Fruit fly (Drosophila melanogaster) whole organism, wandering third instar larva: Measurements from ENCODE around the gene CG32811.

Experiments
- Abd-B ChIP-seq: fragments of >200 bp; optimal IDR thresholded peaks from 2 replicates; lab custom pipeline; 2017; ENCODE audit warnings: missing biosample characterization, missing genetic modification characterization
- CG32264 ChIP-seq: fragments of 200-800 bp; sonication (Bioruptor generic); optimal IDR thresholded peaks from 2 replicates; lab custom pipeline; 2016; ENCODE audit warnings: missing biosample characterization, missing genetic modification characterization
- CG9705 ChIP-seq: fragments of 200-800 bp; sonication (Bioruptor generic); optimal IDR thresholded peaks from 2 replicates; lab custom pipeline; 2018; ENCODE audit warnings: missing biosample characterization, mild to moderate bottlenecking, missing genetic modification characterization
- CrebA ChIP-seq: fragments of 200-800 bp; sonication (Bioruptor generic); optimal IDR thresholded peaks from 2 replicates; lab custom pipeline; 2016; ENCODE audit warnings: missing biosample characterization, mild to moderate bottlenecking, missing genetic modification characterization, borderline replicate concordance
- Dfd ChIP-seq: fragments of >200 bp; optimal IDR thresholded peaks from 2 replicates; lab custom pipeline; 2017; ENCODE audit warnings: missing biosample characterization, missing genetic modification characterization
- Dif ChIP-seq: fragments of 200-275, 200-300 bp; sonication (Bioruptor generic); optimal IDR thresholded peaks from 2 replicates; lab custom pipeline; 2018; ENCODE audit warnings: missing biosample characterization, missing genetic modification characterization; ENCODE audit not compliant: partially characterized antibody
- GATAd ChIP-seq: sonication (Bioruptor generic); optimal IDR thresholded peaks from 2 replicates; lab custom pipeline; 2016; ENCODE audit warnings: missing biosample characterization, missing genetic modification characterization
- HLH106 ChIP-seq: fragments of 200-800 bp; optimal IDR thresholded peaks from 3 replicates; lab custom pipeline; 2019; ENCODE audit warnings: missing biosample characterization, mild to moderate bottlenecking, missing genetic modification characterization, moderate library complexity
- Hnf4 ChIP-seq: fragments of 200-800 bp; sonication (Bioruptor generic); optimal IDR thresholded peaks from 2 replicates; lab custom pipeline; 2016; ENCODE audit warnings: missing biosample characterization, mild to moderate bottlenecking, missing genetic modification characterization
- Hr78 ChIP-seq: fragments of >200 bp; optimal IDR thresholded peaks from 2 replicates; lab custom pipeline; 2017; ENCODE audit warnings: missing biosample characterization, missing genetic modification characterization
- Hr83 ChIP-seq: fragments of 200-300 bp; sonication (Bioruptor generic); optimal IDR thresholded peaks from 2 replicates; lab custom pipeline; 2016; ENCODE audit warnings: missing biosample characterization, mild to moderate bottlenecking, missing genetic modification characterization, moderate library complexity; ENCODE audit not compliant: poor library complexity, severe bottlenecking
- Jra ChIP-seq: sonication (Bioruptor generic); optimal IDR thresholded peaks from 2 replicates; lab custom pipeline; 2016; ENCODE audit warnings: missing biosample characterization, missing genetic modification characterization
- Mio ChIP-seq: sonication (Bioruptor generic); optimal IDR thresholded peaks from 2 replicates; lab custom pipeline; 2016; ENCODE audit warnings: missing biosample characterization, missing genetic modification characterization
- Myc ChIP-seq: fragments of >200 bp; optimal IDR thresholded peaks from 2 replicates; lab custom pipeline; 2017
- N ChIP-seq: fragments of >200 bp; optimal IDR thresholded peaks from 2 replicates; lab custom pipeline; 2018; ENCODE audit warnings: missing biosample characterization, missing external identifiers, missing genetic modification characterization
- OdsH ChIP-seq: fragments of 200-800 bp; sonication (Bioruptor generic); optimal IDR thresholded peaks from 2 replicates; lab custom pipeline; 2016; ENCODE audit warnings: missing biosample characterization, mild to moderate bottlenecking, missing genetic modification characterization
- Rel ChIP-seq, 2 experiments: fragments of 200-800 bp; sonication (Bioruptor generic) in 1 of 2; optimal IDR thresholded peaks; 2 replicates in 1 of 2; 3 replicates in 1 of 2; lab custom pipeline; 2016 to 2019; ENCODE audit warnings: mild to moderate bottlenecking in 2 of 2, missing biosample characterization in 2 of 2, missing genetic modification characterization in 2 of 2, moderate library complexity in 1 of 2
- Sp1 ChIP-seq: fragments of 200-800 bp; sonication (Bioruptor generic); optimal IDR thresholded peaks from 3 replicates; lab custom pipeline; 2019; ENCODE audit warnings: missing biosample characterization, mild to moderate bottlenecking, missing genetic modification characterization, moderate library complexity
- Vsx2 ChIP-seq: fragments of 200-300, 225-300 bp; sonication (Bioruptor generic); optimal IDR thresholded peaks from 2 replicates; lab custom pipeline; 2018; ENCODE audit warnings: missing biosample characterization, missing genetic modification characterization; ENCODE audit not compliant: partially characterized antibody
- br ChIP-seq: fragments of 200-800 bp; sonication (Bioruptor generic); optimal IDR thresholded peaks from 2 replicates; lab custom pipeline; 2016; ENCODE audit warnings: missing biosample characterization, missing genetic modification characterization
- brk ChIP-seq: fragments of 200-800 bp; sonication (Bioruptor generic); optimal IDR thresholded peaks from 2 replicates; lab custom pipeline; 2016; ENCODE audit warnings: missing biosample characterization, mild to moderate bottlenecking, missing genetic modification characterization
- dl ChIP-seq, 2 experiments: fragments of 175-275, 200-275 bp in 1 of 2; fragments of 200-275 bp in 1 of 2; sonication (Bioruptor generic); optimal IDR thresholded peaks; lab custom pipeline; 2018; ENCODE audit warnings: mild to moderate bottlenecking in 2 of 2, missing biosample characterization in 2 of 2, missing genetic modification characterization in 2 of 2, moderate library complexity in 2 of 2; ENCODE audit not compliant: partially characterized antibody in 2 of 2, insufficient read depth in 1 of 2
- dmrt93B ChIP-seq: fragments of 200-800 bp; sonication (Bioruptor generic); optimal IDR thresholded peaks from 2 replicates; lab custom pipeline; 2018; ENCODE audit warnings: missing biosample characterization, mild to moderate bottlenecking, missing genetic modification characterization
- dsf ChIP-seq: sonication (Bioruptor generic); optimal IDR thresholded peaks from 2 replicates; lab custom pipeline; 2016; ENCODE audit warnings: missing biosample characterization, missing genetic modification characterization, borderline replicate concordance
- ey ChIP-seq: fragments of 200-800 bp; sonication (Bioruptor generic); optimal IDR thresholded peaks from 2 replicates; lab custom pipeline; 2016; ENCODE audit warnings: missing biosample characterization, missing genetic modification characterization
- foxo ChIP-seq, 2 experiments: fragments of 200-800 bp; sonication (Bioruptor generic); optimal IDR thresholded peaks; 2 replicates in 1 of 2; 3 replicates in 1 of 2; lab custom pipeline; 2016 to 2017; ENCODE audit warnings: missing biosample characterization in 2 of 2, missing genetic modification characterization in 2 of 2
- fru ChIP-seq: fragments of 200-800 bp; sonication (Bioruptor generic); optimal IDR thresholded peaks from 3 replicates; lab custom pipeline; 2016; ENCODE audit warnings: missing biosample characterization, mild to moderate bottlenecking, missing genetic modification characterization
- h ChIP-seq: fragments of 200-800 bp; sonication (Bioruptor generic); optimal IDR thresholded peaks from 3 replicates; lab custom pipeline; 2016; ENCODE audit warnings: missing biosample characterization, mild to moderate bottlenecking, missing genetic modification characterization
- jim ChIP-seq: fragments of 175-275, 200-325 bp; sonication (Bioruptor generic); optimal IDR thresholded peaks from 2 replicates; lab custom pipeline; 2016; ENCODE audit warnings: missing biosample characterization, mild to moderate bottlenecking, missing genetic modification characterization
- lola ChIP-seq: fragments of >200 bp; optimal IDR thresholded peaks from 2 replicates; lab custom pipeline; 2017; ENCODE audit warnings: missing biosample characterization, missing genetic modification characterization
- pan ChIP-seq: fragments of >200 bp; optimal IDR thresholded peaks from 2 replicates; lab custom pipeline; 2017
- psq ChIP-seq: fragments of 200-800 bp; sonication (Bioruptor generic); optimal IDR thresholded peaks from 3 replicates; lab custom pipeline; 2017; ENCODE audit warnings: missing biosample characterization, mild to moderate bottlenecking, missing genetic modification characterization, moderate library complexity
- rgr ChIP-seq: fragments of 200-800 bp; sonication (Bioruptor generic); optimal IDR thresholded peaks from 3 replicates; lab custom pipeline; 2016; ENCODE audit warnings: missing biosample characterization, mild to moderate bottlenecking, missing genetic modification characterization
- sage ChIP-seq: fragments of 200-800 bp; sonication (Bioruptor generic); optimal IDR thresholded peaks from 2 replicates; lab custom pipeline; 2016; ENCODE audit warnings: missing biosample characterization, mild to moderate bottlenecking, missing genetic modification characterization
- sv ChIP-seq: fragments of 200-800 bp; sonication (Bioruptor generic); optimal IDR thresholded peaks from 3 replicates; lab custom pipeline; 2016; ENCODE audit warnings: missing biosample characterization, missing genetic modification characterization
- tai ChIP-seq: sonication (Bioruptor generic); optimal IDR thresholded peaks from 2 replicates; lab custom pipeline; 2016; ENCODE audit warnings: missing biosample characterization, missing genetic modification characterization
- usp ChIP-seq: fragments of >200 bp; optimal IDR thresholded peaks from 2 replicates; lab custom pipeline; 2017; ENCODE audit warnings: missing biosample characterization, missing genetic modification characterization
- woc ChIP-seq: sonication (Bioruptor generic); optimal IDR thresholded peaks from 2 replicates; lab custom pipeline; 2016; ENCODE audit warnings: missing biosample characterization, mild to moderate bottlenecking, missing genetic modification characterization

The CG32811 gene

DNA sequence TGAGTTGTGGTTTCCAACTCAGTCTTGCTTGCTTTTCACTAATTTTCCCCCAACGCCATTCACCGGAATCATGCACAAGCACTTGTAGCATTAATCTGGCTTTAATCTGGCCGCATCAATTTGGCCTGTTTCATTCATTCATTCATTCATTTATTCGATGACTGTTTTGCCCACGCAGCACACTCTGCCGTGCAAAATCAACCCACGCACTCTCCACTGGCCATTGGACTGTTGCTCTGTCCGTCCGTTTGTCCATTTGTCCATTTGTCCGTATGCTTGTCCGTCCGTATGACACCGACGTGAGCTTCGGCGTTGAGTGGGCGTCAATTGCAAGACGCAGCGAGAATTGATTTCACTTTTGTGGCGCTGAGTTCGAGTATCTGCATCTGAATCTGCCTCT lies 48.1 kb downstream of the CG32811 start:
- TF ChIP-seq dmrt93B (no peak), psq (GFP tag; lab: Kevin White, UChicago) (no peak), CG9705 (GFP tag; lab: Kevin White, UChicago) (no peak), dl (GFP tag; optimal IDR thresholded peaks at IDR 0.05; lab: Kevin White, UChicago; ENCODE audit: insufficient read depth in 1 of 2, partially characterized antibody in 2 of 2) (no peak), fru (GFP tag; lab: Kevin White, UChicago) (no peak), Dfd (GFP tag; lab: Kevin White, UChicago) (no peak), lola (no peak), Hnf4 (no peak), CrebA (no peak), woc (GFP tag; lab: Kevin White, UChicago) (no peak), Abd-B (GFP tag; lab: Kevin White, UChicago) (no peak), Dif (GFP tag; lab: Kevin White, UChicago) (no peak), usp (GFP tag; lab: Kevin White, UChicago) (no peak), sv (no peak), tai (no peak), foxo (GFP tag; optimal IDR thresholded peaks at IDR 0.05; lab: Kevin White, UChicago) (no peak), Hr78 (GFP tag; lab: Kevin White, UChicago) (no peak), OdsH (GFP tag; lab: Kevin White, UChicago) (no peak), sage (GFP tag; lab: Kevin White, UChicago) (no peak)
- TF ChIP-seq, all 38 proteins: peak for 0

DNA sequence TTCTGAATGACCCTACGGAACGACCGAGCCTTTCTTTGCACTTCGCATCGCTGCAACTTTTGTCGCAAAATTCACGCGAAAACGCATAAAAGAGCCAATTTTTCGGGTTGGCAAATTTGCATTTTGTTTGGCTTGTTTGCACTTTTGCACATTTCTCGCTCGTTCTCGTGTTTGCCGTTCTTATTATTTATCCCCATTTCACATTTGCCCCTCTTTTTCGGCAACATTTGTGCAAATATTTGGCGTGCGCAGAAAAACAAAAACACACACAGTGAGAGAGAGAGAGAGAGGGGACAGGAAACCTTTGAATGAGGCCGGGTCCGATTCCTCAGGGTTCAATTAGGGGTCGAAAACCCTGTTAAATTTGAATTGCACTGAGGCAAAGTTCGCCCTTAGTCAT lies 48.6 kb downstream of the CG32811 start:
- TF ChIP-seq dl (GFP tag; optimal IDR thresholded peaks at IDR 0.05; lab: Kevin White, UChicago; ENCODE audit: insufficient read depth in 1 of 2, partially characterized antibody in 2 of 2) (no peak), foxo (GFP tag; optimal IDR thresholded peaks at IDR 0.05; lab: Kevin White, UChicago) (peak in 1 of 2 experiments; percentile 28), Abd-B (GFP tag; lab: Kevin White, UChicago) (no peak), Hnf4 (peak; percentile 30), dsf (GFP tag; lab: Kevin White, UChicago) (no peak), h (GFP tag; lab: Kevin White, UChicago) (peak; percentile 53), Sp1 (GFP tag; lab: Kevin White, UChicago) (peak; percentile 3), fru (GFP tag; lab: Kevin White, UChicago) (peak; percentile 32), Myc (lab: Kevin White, UChicago) (no peak), OdsH (GFP tag; lab: Kevin White, UChicago) (peak; percentile 52), rgr (GFP tag; lab: Kevin White, UChicago) (peak; percentile 54), brk (GFP tag; lab: Kevin White, UChicago) (no peak), psq (GFP tag; lab: Kevin White, UChicago) (peak; percentile 56), woc (GFP tag; lab: Kevin White, UChicago) (no peak), br (GFP tag; lab: Kevin White, UChicago) (peak; percentile 17), sage (GFP tag; lab: Kevin White, UChicago) (peak; percentile 8), dmrt93B (peak; percentile 5)

DNA sequence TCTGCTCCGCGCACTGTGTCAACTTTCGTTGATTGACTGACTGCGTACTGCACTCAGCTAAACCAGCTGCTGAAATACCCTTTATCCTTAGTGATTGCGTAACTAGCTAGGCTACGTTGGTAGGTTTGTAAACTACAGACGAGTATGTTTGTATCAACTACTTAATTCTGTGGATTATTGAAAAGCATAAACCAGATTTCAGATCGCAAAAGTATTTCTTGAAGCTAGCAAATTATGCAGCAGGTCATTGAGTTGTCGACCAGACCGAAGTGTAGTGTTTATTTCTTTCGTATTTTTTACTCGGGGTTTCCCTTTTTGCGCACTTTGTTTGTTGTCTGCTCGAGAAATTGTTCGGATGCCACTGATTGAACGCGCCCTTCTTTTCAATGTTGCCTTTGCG lies 49.5 kb downstream of the CG32811 start:
- no peak for TF ChIP-seq N
- peak; percentile 74 for TF ChIP-seq Hnf4
- TF ChIP-seq lola = no peak
- peak; percentile 3 for TF ChIP-seq CG9705 (GFP tag; lab: Kevin White, UChicago)
- TF ChIP-seq Rel (GFP tag; optimal IDR thresholded peaks at IDR 0.05; lab: Kevin White, UChicago) = peak; percentile 24
- peak; percentile 92 for TF ChIP-seq Rel (tag; optimal IDR thresholded peaks at IDR 0.05; lab: Kevin White, UChicago)
- TF ChIP-seq sage (GFP tag; lab: Kevin White, UChicago) = peak; percentile 47
- TF ChIP-seq CG32264 (GFP tag; lab: Kevin White, UChicago) = peak; percentile 17
- TF ChIP-seq GATAd (GFP tag; lab: Kevin White, UChicago) = no peak
- TF ChIP-seq tai = no peak
- TF ChIP-seq Vsx2 (GFP tag; lab: Kevin White, UChicago) = no peak
- peak; percentile 81 for TF ChIP-seq woc (GFP tag; lab: Kevin White, UChicago)
- peak; percentile 70 for TF ChIP-seq Sp1 (GFP tag; lab: Kevin White, UChicago)
- TF ChIP-seq psq (GFP tag; lab: Kevin White, UChicago) = peak; percentile 76
- no peak for TF ChIP-seq Myc (lab: Kevin White, UChicago)
- no peak for TF ChIP-seq Mio (GFP tag; lab: Kevin White, UChicago)
- TF ChIP-seq rgr (GFP tag; lab: Kevin White, UChicago) = peak; percentile 73
- TF ChIP-seq fru (GFP tag; lab: Kevin White, UChicago) = peak; percentile 89
- TF ChIP-seq ey (GFP tag; lab: Kevin White, UChicago) = peak; percentile 82
- TF ChIP-seq HLH106 = peak; percentile 79
- no peak for TF ChIP-seq Abd-B (GFP tag; lab: Kevin White, UChicago)
- no peak for TF ChIP-seq Dfd (GFP tag; lab: Kevin White, UChicago)
- TF ChIP-seq h (GFP tag; lab: Kevin White, UChicago) = peak; percentile 81
- no peak for TF ChIP-seq Hr78 (GFP tag; lab: Kevin White, UChicago)
- TF ChIP-seq brk (GFP tag; lab: Kevin White, UChicago) = peak; percentile 42
- TF ChIP-seq dl (GFP tag; optimal IDR thresholded peaks at IDR 0.05; lab: Kevin White, UChicago; ENCODE audit: insufficient read depth in 1 of 2, partially characterized antibody in 2 of 2) = no peak
- TF ChIP-seq Hr83 (GFP tag; lab: Kevin White, UChicago) = no peak
- peak; percentile 71 for TF ChIP-seq OdsH (GFP tag; lab: Kevin White, UChicago)
- no peak for TF ChIP-seq dsf (GFP tag; lab: Kevin White, UChicago)
- TF ChIP-seq jim (GFP tag; lab: Kevin White, UChicago) = no peak
- TF ChIP-seq usp (GFP tag; lab: Kevin White, UChicago) = no peak
- no peak for TF ChIP-seq CrebA
- TF ChIP-seq Jra (GFP tag; lab: Kevin White, UChicago) = peak; percentile 46
- no peak for TF ChIP-seq Dif (GFP tag; lab: Kevin White, UChicago)
- TF ChIP-seq pan = no peak
- no peak for TF ChIP-seq sv
- peak; percentile 75 for TF ChIP-seq br (GFP tag; lab: Kevin White, UChicago)
- peak in 1 of 2 experiments; percentile 79 for TF ChIP-seq foxo (GFP tag; optimal IDR thresholded peaks at IDR 0.05; lab: Kevin White, UChicago)
- peak; percentile 71 for TF ChIP-seq dmrt93B
